Worm (Caenorhabditis elegans) whole organism, L4 larva: Measurements from ENCODE around the gene Y62E10A.19.
A peak's percentile ranks its signal among the peaks of the same experiment; 100 is the strongest.
"Not testable (repeated sequence)": the region's sequence is repeated elsewhere in the genome, so short reads cannot be mapped to it uniquely, and the experiment has no call there.

Experiments used
- D1046.2 ChIP-seq: fragments of 200-800 bp; sonication (Bioruptor generic); IDR thresholded peaks from 2 replicates; pipeline ENCODE4 v1.3.6; 2022; ENCODE audit warnings: missing genetic modification characterization, missing compliant biosample characterization
- F10B5.3 ChIP-seq: sonication (generic microtip); optimal IDR thresholded peaks from 2 replicates; lab custom pipeline; 2016; ENCODE audit warnings: mild to moderate bottlenecking, missing genetic modification characterization, missing compliant biosample characterization
- T20F7.1 ChIP-seq: fragments of 200-800 bp; sonication (Bioruptor generic); optimal IDR thresholded peaks from 2 replicates; lab custom pipeline; 2018; ENCODE audit warnings: mild to moderate bottlenecking, missing genetic modification characterization, missing compliant biosample characterization
- T26A8.4 ChIP-seq: fragments of 200-800 bp; sonication (Bioruptor generic); IDR thresholded peaks from 2 replicates; pipeline ENCODE4 v1.3.6; 2022; ENCODE audit warnings: missing genetic modification characterization, missing compliant biosample characterization
- Y48G9A.11 ChIP-seq: fragments of 200-800 bp; sonication (Bioruptor generic); IDR thresholded peaks from 2 replicates; pipeline ENCODE4 v1.3.6; 2022; ENCODE audit warnings: missing genetic modification reagents, missing genetic modification characterization, missing compliant biosample characterization
- Y75B8A.6 ChIP-seq: fragments of 200-800 bp; sonication (Bioruptor generic); IDR thresholded peaks from 2 replicates; pipeline ENCODE4 v1.3.6; 2022; ENCODE audit warnings: missing genetic modification reagents, missing genetic modification characterization, missing compliant biosample characterization
- aha-1 ChIP-seq: fragments of 150-350 bp; peaks from one replicate; lab custom pipeline; 2014; ENCODE audit warnings: missing biosample characterization, missing genetic modification characterization
- arid-1 ChIP-seq: fragments of 200-800 bp; sonication (Bioruptor generic); conservative IDR thresholded peaks from 2 replicates; pipeline ENCODE4 v1.3.6; 2022; ENCODE audit warnings: missing genetic modification reagents, missing genetic modification characterization, missing compliant biosample characterization
- ceh-44 ChIP-seq: fragments of 200-800 bp; sonication (Bioruptor generic); IDR thresholded peaks from 2 replicates; pipeline ENCODE4 v1.3.6; 2022; ENCODE audit warnings: missing genetic modification reagents, missing genetic modification characterization, missing compliant biosample characterization
- ctbp-1 ChIP-seq: fragments of 200-800 bp; sonication (Bioruptor generic); IDR thresholded peaks from 2 replicates; pipeline ENCODE4 v1.3.6; 2022; ENCODE audit warnings: missing genetic modification reagents, missing genetic modification characterization, missing compliant biosample characterization
- daf-19 ChIP-seq: fragments of 200-800 bp; sonication (Bioruptor generic); conservative IDR thresholded peaks from 2 replicates; pipeline ENCODE4 v1.3.6; 2022; ENCODE audit warnings: missing genetic modification characterization, missing compliant biosample characterization
- dmd-6 ChIP-seq: fragments of 200-800 bp; sonication (Bioruptor generic); IDR thresholded peaks from 2 replicates; pipeline ENCODE4 v1.3.6; 2022; ENCODE audit warnings: missing genetic modification reagents, missing genetic modification characterization, missing compliant biosample characterization
- dmd-8 ChIP-seq: fragments of 200-800 bp; sonication (Bioruptor generic); IDR thresholded peaks from 2 replicates; pipeline ENCODE4 v1.3.6; 2022; ENCODE audit warnings: missing genetic modification characterization, missing compliant biosample characterization
- egl-43 ChIP-seq: fragments of 200-800 bp; sonication (Bioruptor generic); IDR thresholded peaks from 2 replicates; pipeline ENCODE4 v1.3.6; 2022; ENCODE audit warnings: missing genetic modification reagents, missing genetic modification characterization, missing compliant biosample characterization
- gei-8 ChIP-seq: fragments of 200-800 bp; sonication (Bioruptor generic); optimal IDR thresholded peaks from 2 replicates; lab custom pipeline; 2018; ENCODE audit warnings: mild to moderate bottlenecking, missing genetic modification characterization, missing compliant biosample characterization
- hlh-30 ChIP-seq: sonication (generic microtip); optimal IDR thresholded peaks from 2 replicates; lab custom pipeline; 2017; ENCODE audit warnings: antibody characterized with exemption, mild to moderate bottlenecking, missing genetic modification characterization, missing compliant biosample characterization; ENCODE audit not compliant: insufficient read depth
- hmg-1.1 ChIP-seq: fragments of 200-800 bp; sonication (Bioruptor generic); IDR thresholded peaks from 2 replicates; pipeline ENCODE4 v1.3.6; 2022; ENCODE audit warnings: missing genetic modification reagents, missing genetic modification characterization, missing compliant biosample characterization
- lim-7 ChIP-seq: fragments of 200-800 bp; sonication (Bioruptor generic); IDR thresholded peaks from 2 replicates; pipeline ENCODE4 v1.3.6; 2022; ENCODE audit warnings: missing genetic modification characterization, missing compliant biosample characterization
- lin-1 ChIP-seq: fragments of 200-800 bp; sonication (Bioruptor generic); IDR thresholded peaks from 2 replicates; pipeline ENCODE4 v1.3.6; 2022; ENCODE audit warnings: missing genetic modification reagents, missing genetic modification characterization, missing compliant biosample characterization
- lin-13 ChIP-seq: fragments of 150-350 bp; optimal IDR thresholded peaks from 2 replicates; lab custom pipeline; 2014; ENCODE audit warnings: missing biosample characterization, missing genetic modification reagents, missing genetic modification characterization
- lin-15B ChIP-seq: fragments of 150-350 bp; sonication (generic microtip); optimal IDR thresholded peaks from 3 replicates; lab custom pipeline; 2014; ENCODE audit warnings: missing biosample characterization, missing genetic modification characterization
- lin-38 ChIP-seq: fragments of 200-800 bp; sonication (Bioruptor generic); IDR thresholded peaks from 2 replicates; pipeline ENCODE4 v1.3.6; 2022; ENCODE audit warnings: missing genetic modification reagents, missing genetic modification characterization, missing compliant biosample characterization
- madf-5 ChIP-seq, 2 experiments: fragments of 200-800 bp; sonication (Bioruptor generic); IDR thresholded peaks; 2 replicates each; pipeline ENCODE4 v1.3.6; 2022; ENCODE audit warnings: missing compliant biosample characterization in 2 of 2, missing genetic modification characterization in 2 of 2
- madf-9 ChIP-seq: fragments of 200-800 bp; sonication (Bioruptor generic); conservative IDR thresholded peaks from 2 replicates; pipeline ENCODE4 v1.3.6; 2022; ENCODE audit warnings: missing genetic modification reagents, missing genetic modification characterization, missing compliant biosample characterization
- nhr-102 ChIP-seq: sonication (generic microtip); optimal IDR thresholded peaks from 2 replicates; lab custom pipeline; 2016; ENCODE audit warnings: mild to moderate bottlenecking, missing genetic modification characterization, moderate library complexity, missing compliant biosample characterization
- nhr-237 ChIP-seq: sonication (generic microtip); optimal IDR thresholded peaks from 2 replicates; lab custom pipeline; 2017; ENCODE audit warnings: missing biosample characterization, missing genetic modification characterization
- nhr-25 ChIP-seq: sonication (generic microtip); optimal IDR thresholded peaks from 2 replicates; lab custom pipeline; 2017; ENCODE audit warnings: missing genetic modification characterization, mild to moderate bottlenecking, missing compliant biosample characterization, antibody characterized with exemption, moderate library complexity, borderline replicate concordance; ENCODE audit not compliant: insufficient read depth
- nhr-28 ChIP-seq: fragments of 150-350 bp; optimal IDR thresholded peaks from 2 replicates; lab custom pipeline; 2014; ENCODE audit warnings: missing biosample characterization, missing genetic modification characterization
- nhr-42 ChIP-seq: fragments of 200-800 bp; sonication (Bioruptor generic); IDR thresholded peaks from 2 replicates; pipeline ENCODE4 v1.3.6; 2022; ENCODE audit warnings: missing genetic modification characterization, missing compliant biosample characterization
- nhr-48 ChIP-seq: sonication (generic microtip); optimal IDR thresholded peaks from 2 replicates; lab custom pipeline; 2016; ENCODE audit warnings: mild to moderate bottlenecking, missing genetic modification characterization, missing compliant biosample characterization
- pha-4 ChIP-seq, 2 experiments: fragments of 150-350 bp in 1 of 2; fragments of 200-800 bp in 1 of 2; sonication (Bioruptor generic) in 1 of 2; IDR thresholded peaks in 1 of 2; optimal IDR thresholded peaks in 1 of 2; 2 replicates each; pipeline versions ENCODE4 v1.3.6 to Lab custom; 2014 to 2022; ENCODE audit warnings: missing genetic modification characterization in 2 of 2, missing genetic modification reagents in 2 of 2, missing biosample characterization in 1 of 2, missing compliant biosample characterization in 1 of 2
- php-3 ChIP-seq: fragments of 200-800 bp; sonication (Bioruptor generic); IDR thresholded peaks from 2 replicates; pipeline ENCODE4 v1.3.6; 2022; ENCODE audit warnings: missing genetic modification reagents, missing genetic modification characterization, missing compliant biosample characterization
- rbr-2 ChIP-seq: sonication (generic microtip); optimal IDR thresholded peaks from 2 replicates; lab custom pipeline; 2016; ENCODE audit warnings: missing genotype, missing genetic modification characterization, missing compliant biosample characterization
- saeg-2 ChIP-seq: fragments of 200-800 bp; sonication (Bioruptor generic); IDR thresholded peaks from 2 replicates; pipeline ENCODE4 v1.3.6; 2022; ENCODE audit warnings: missing genetic modification reagents, missing genetic modification characterization, missing compliant biosample characterization
- sdz-12 ChIP-seq: fragments of 200-800 bp; sonication (Bioruptor generic); optimal IDR thresholded peaks from 2 replicates; lab custom pipeline; 2018; ENCODE audit warnings: mild to moderate bottlenecking, missing genetic modification characterization, missing compliant biosample characterization
- set-16 ChIP-seq: fragments of 200-800 bp; sonication (Bioruptor generic); IDR thresholded peaks from 2 replicates; pipeline ENCODE4 v1.3.6; 2022; ENCODE audit warnings: missing genetic modification reagents, missing genetic modification characterization, missing compliant biosample characterization
- snpc-1.2 ChIP-seq: fragments of 200-800 bp; sonication (Bioruptor generic); IDR thresholded peaks from 2 replicates; pipeline ENCODE4 v1.3.6; 2022; ENCODE audit warnings: missing genetic modification reagents, missing genetic modification characterization, missing compliant biosample characterization
- vab-7 ChIP-seq: fragments of 200-800 bp; sonication (Bioruptor generic); IDR thresholded peaks from 2 replicates; pipeline ENCODE4 v1.3.6; 2022; ENCODE audit warnings: missing genetic modification reagents, missing genetic modification characterization, missing compliant biosample characterization
- zfp-2 ChIP-seq: sonication (generic microtip); optimal IDR thresholded peaks from 2 replicates; lab custom pipeline; 2016; ENCODE audit warnings: mild to moderate bottlenecking, missing genetic modification characterization, missing compliant biosample characterization
- zip-2 ChIP-seq: fragments of 150-350 bp; optimal IDR thresholded peaks from 2 replicates; lab custom pipeline; 2014; ENCODE audit warnings: missing biosample characterization, missing genetic modification characterization

Y62E10A.19 gene

DNA sequence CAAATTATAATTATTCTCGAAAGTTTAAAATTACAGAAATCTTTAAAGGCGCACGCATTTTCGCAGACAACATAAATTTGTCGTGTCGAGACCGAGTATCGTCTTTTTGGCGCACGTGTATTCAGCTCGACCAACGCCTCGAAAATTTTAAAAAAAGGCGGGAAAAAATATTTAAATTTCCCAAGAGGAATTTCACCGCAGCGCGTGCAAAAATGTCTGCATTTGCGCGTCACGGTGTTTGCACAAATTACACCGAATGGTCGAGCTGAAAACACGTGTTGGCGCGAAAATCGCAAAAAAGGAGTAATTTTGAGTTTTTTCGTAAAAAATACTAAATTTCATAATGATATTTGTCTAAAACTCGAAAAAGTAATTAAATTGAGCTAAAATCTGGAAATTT, 42.6 kb upstream of the Y62E10A.19 start:
- peak; percentile 38; the same call in 1 of the 2 replicates for TF ChIP-seq lin-38 (GFP tag; lab: Robert Waterston, UW)
- no peak for TF ChIP-seq nhr-237 (tag; lab: Kevin White, UChicago)

DNA sequence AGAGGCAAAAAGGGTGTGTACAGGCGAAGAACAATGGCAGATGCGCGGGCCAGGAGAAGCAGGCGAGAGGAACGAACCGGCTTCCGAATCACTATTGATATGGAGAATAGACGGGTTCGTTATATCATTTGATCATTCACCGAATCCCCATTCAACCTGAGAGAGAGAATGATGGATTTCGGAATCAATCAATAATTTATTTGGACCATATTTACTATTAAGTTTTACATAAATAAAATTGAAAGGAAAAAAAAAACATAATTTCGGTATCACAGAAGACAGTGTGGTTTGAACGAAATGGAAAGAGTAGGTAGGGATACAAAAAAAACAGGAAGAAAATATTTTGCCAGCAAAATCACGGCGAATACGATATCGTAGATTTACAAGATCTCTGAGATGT, 37.2 kb upstream of the Y62E10A.19 start, which contains the start of gene mam-3:
Gene mam-3, minus strand, starts transcription at position 101 of the 400 bp plus-strand sequence.
- TF ChIP-seq nhr-48 (tag; lab: Kevin White, UChicago) (no peak), madf-9 (GFP tag; lab: Robert Waterston, UW) (no peak), rbr-2 (no peak), T20F7.1 (GFP tag; lab: Kevin White, UChicago) (no peak), F10B5.3 (tag; lab: Kevin White, UChicago) (no peak), zfp-2 (tag; lab: Kevin White, UChicago) (no peak)

DNA sequence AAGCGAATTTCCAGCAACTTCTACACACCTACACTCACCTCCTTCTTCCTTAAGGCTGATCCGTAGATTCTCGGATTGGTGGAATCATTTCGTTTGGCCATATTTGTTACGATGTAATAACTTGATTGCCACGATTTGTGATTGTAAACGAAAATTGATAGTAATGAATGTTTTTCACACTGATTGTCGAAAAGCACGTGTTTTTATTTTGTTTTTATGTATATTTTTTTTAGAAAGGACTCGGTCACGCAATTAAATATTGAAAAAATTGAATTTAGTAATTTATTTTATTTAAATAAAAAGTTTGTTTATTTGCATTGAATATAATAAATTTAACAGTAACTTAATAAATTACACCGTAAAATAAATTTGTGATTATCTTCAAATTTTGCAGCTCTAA, 25.8 kb upstream of the Y62E10A.19 start, which contains the start of gene K09B11.5:
Gene K09B11.5, minus strand, starts transcription at position 101 of the 400 bp plus-strand sequence.
- not testable (repeated sequence) for TF ChIP-seq madf-9 (GFP tag; lab: Robert Waterston, UW); pha-4 (GFP tag; IDR thresholded peaks at IDR 0.05; lab: Robert Waterston, UW); pha-4 (tag; optimal IDR thresholded peaks at IDR 0.05; lab: Kevin White, UChicago); sdz-12 (GFP tag; lab: Kevin White, UChicago)
- TF ChIP-seq, all 104 proteins: peak for 0; not testable (repeated sequence) for 104

DNA sequence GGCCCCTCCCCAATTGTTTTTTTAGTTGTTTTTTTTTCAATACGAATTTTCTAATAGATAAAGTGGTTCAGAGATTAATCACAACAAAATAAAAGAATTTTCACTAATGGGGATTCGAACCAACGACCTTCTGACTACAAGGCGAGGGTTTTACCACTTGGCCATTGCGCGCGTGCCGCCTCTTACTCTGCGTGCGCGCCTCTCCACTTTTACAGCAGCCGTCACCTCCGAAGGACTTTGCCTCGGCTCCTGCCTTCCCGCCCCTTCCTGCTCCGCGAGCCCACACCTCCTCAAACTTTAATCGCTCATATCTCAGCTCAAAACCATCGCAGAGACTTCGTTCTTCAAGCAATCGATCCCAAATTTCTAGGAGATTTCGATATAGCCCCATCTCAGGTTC, 22.0 kb upstream of the Y62E10A.19 start:
- TF ChIP-seq saeg-2 (GFP tag; lab: Robert Waterston, UW) (0 out of 2 replicates have a peak, but pooled peaks have one; percentile 51), lin-1 (GFP tag; lab: Robert Waterston, UW) (peak; percentile 25; the same call in 1 of the 2 replicates), hmg-1.1 (peak; percentile 68), vab-7 (GFP tag; lab: Robert Waterston, UW) (peak; percentile 47; the same call in 1 of the 2 replicates), lim-7 (GFP tag; lab: Robert Waterston, UW) (peak; percentile 64), T26A8.4 (GFP tag; lab: Robert Waterston, UW) (peak; percentile 54; the same call in 1 of the 2 replicates), arid-1 (peak; percentile 51; the same call in 1 of the 2 replicates), lin-38 (GFP tag; lab: Robert Waterston, UW) (peak; percentile 71), nhr-42 (GFP tag; lab: Robert Waterston, UW) (peak; percentile 68; the same call in 1 of the 2 replicates), Y48G9A.11 (GFP tag; lab: Robert Waterston, UW) (0 out of 2 replicates have a peak, but pooled peaks have one; percentile 9), dmd-6 (GFP tag; lab: Robert Waterston, UW) (peak; percentile 49), D1046.2 (GFP tag; lab: Robert Waterston, UW) (peak; percentile 79; the same call in 1 of the 2 replicates), snpc-1.2 (GFP tag; lab: Robert Waterston, UW) (peak; percentile 91), egl-43 (GFP tag; lab: Robert Waterston, UW) (peak; percentile 87), rbr-2 (peak; percentile 5), madf-9 (GFP tag; lab: Robert Waterston, UW) (peak; percentile 43; the same call in 1 of the 2 replicates), set-16 (GFP tag; lab: Robert Waterston, UW) (peak; percentile 93), pha-4 (GFP tag; IDR thresholded peaks at IDR 0.05; lab: Robert Waterston, UW) (peak; percentile 56; the same call in 1 of the 2 replicates)
- not testable (repeated sequence) for TF ChIP-seq pha-4 (tag; optimal IDR thresholded peaks at IDR 0.05; lab: Kevin White, UChicago)

DNA sequence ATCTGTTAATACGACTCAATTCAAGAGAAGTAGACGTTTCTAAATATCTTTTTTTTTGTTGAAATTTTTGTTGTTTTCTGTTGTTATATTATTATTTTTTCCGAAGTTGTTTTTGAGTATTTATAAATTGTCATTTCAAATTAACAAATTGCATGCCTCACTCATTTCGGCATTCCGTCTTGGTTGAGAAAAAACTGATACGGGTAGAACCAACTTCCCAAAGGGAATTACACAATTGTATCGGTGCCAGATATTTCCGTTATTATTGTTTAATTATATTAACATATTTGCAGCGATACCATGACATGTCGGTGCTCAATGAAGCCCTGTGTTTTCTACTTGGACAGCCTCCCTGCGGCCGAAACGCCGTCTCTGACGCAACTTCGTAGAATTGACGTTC, 21.1 kb upstream of the Y62E10A.19 start, which contains the start of gene K09B11.4:
Gene K09B11.4, plus strand, starts transcription at position 301 of the 400 bp plus-strand sequence.
- no peak for TF ChIP-seq nhr-28 (tag; lab: Kevin White, UChicago)
- TF ChIP-seq ctbp-1 (GFP tag; lab: Robert Waterston, UW) = no peak
- no peak for TF ChIP-seq Y75B8A.6
- no peak for TF ChIP-seq pha-4 (GFP tag; IDR thresholded peaks at IDR 0.05; lab: Robert Waterston, UW)
- TF ChIP-seq pha-4 (tag; optimal IDR thresholded peaks at IDR 0.05; lab: Kevin White, UChicago) = no peak
- no peak for TF ChIP-seq aha-1 (tag; lab: Kevin White, UChicago)
- no peak for TF ChIP-seq zip-2 (tag; lab: Kevin White, UChicago)
- TF ChIP-seq dmd-8 (GFP tag; lab: Robert Waterston, UW) = no peak
- no peak for TF ChIP-seq daf-19
- no peak for TF ChIP-seq php-3 (GFP tag; lab: Robert Waterston, UW)
- no peak for TF ChIP-seq gei-8 (GFP tag; lab: Kevin White, UChicago)
- TF ChIP-seq lin-13 (GFP tag; lab: Kevin White, UChicago) = no peak
- TF ChIP-seq dmd-6 (GFP tag; lab: Robert Waterston, UW) = no peak
- no peak for TF ChIP-seq hlh-30 (tag; lab: Kevin White, UChicago)
- no peak for TF ChIP-seq F10B5.3 (tag; lab: Kevin White, UChicago)
- no peak for TF ChIP-seq nhr-102
- TF ChIP-seq lin-15B (tag; lab: Kevin White, UChicago) = no peak
- no peak for TF ChIP-seq madf-5 (GFP tag; IDR thresholded peaks at IDR 0.05; lab: Robert Waterston, UW)
- no peak for TF ChIP-seq nhr-25
- TF ChIP-seq ceh-44 = no peak
